Fruit fly (Drosophila melanogaster): ENCODE data around the gene SPE.
A peak's percentile ranks its signal among the peaks of the same experiment; 100 is the strongest.

The SPE gene

DNA sequence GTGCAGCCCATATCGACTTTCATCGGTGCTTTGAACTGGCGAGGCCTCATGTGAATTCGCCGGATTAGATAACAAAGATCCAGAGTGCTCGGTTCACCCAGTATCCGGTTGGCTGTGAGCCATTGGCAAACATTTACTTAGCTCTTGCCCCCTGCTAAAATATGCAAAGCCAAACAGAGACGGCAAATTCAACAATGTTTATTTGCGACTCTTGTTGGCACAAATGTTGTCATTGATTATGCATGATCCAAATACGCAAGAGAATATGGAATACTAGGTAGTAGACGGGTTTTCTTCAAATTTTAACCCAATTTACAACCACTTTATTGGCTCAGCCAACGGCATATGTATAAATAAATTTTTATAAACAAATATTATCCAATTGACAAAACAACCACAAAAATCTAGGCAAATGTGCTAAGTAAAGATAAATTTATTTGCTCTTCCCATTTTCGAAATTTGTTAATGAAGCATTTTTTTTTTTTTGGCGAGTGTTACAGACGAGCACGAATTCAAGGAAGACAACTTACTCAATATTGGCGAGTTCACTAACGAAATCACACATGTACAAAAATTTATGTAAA lies 33.4 kb upstream of the SPE start (continued):
- TF ChIP-seq CG7368 (GFP tag; optimal IDR thresholded peaks at IDR 0.05) (peak; percentile 26), CG3032 (tag; optimal IDR thresholded peaks at IDR 0.05) (no peak), fd85E (GFP tag; optimal IDR thresholded peaks at IDR 0.05) (no peak), CG31627 (GFP tag; optimal IDR thresholded peaks at IDR 0.05) (no peak), fd59A (GFP tag; optimal IDR thresholded peaks at IDR 0.05) (no peak), lz (GFP tag; optimal IDR thresholded peaks at IDR 0.05) (no peak), CG34406 (GFP tag; optimal IDR thresholded peaks at IDR 0.05) (peak; percentile 14), eg (GFP tag; IDR thresholded peaks at IDR 0.05) (no peak), esn (GFP tag; optimal IDR thresholded peaks at IDR 0.05) (peak; percentile 44), OdsH (GFP tag; optimal IDR thresholded peaks at IDR 0.05) (no peak), CG4318 (GFP tag; optimal IDR thresholded peaks at IDR 0.05) (no peak), ss (GFP tag; optimal IDR thresholded peaks at IDR 0.05) (no peak), CG3919 (GFP tag; optimal IDR thresholded peaks at IDR 0.05) (peak; percentile 39), CG8319 (GFP tag; optimal IDR thresholded peaks at IDR 0.05) (no peak), Ets21C (GFP tag; optimal IDR thresholded peaks at IDR 0.05) (no peak), vri (GFP tag; optimal IDR thresholded peaks at IDR 0.05) (peak; percentile 90), CG6792 (GFP tag; optimal IDR thresholded peaks at IDR 0.05) (peak; percentile 30), pdm3 (GFP tag; optimal IDR thresholded peaks at IDR 0.05) (no peak), CG11294 (GFP tag; IDR thresholded peaks at IDR 0.05) (no peak), CG16779 (tag; optimal IDR thresholded peaks at IDR 0.05) (no peak), Gug (GFP tag; IDR thresholded peaks at IDR 0.05) (no peak), topi (GFP tag; optimal IDR thresholded peaks at IDR 0.05) (peak; percentile 13), CG10631 (GFP tag; optimal IDR thresholded peaks at IDR 0.05) (no peak), salr (GFP tag; optimal IDR thresholded peaks at IDR 0.05) (no peak), CG6854 (GFP tag; optimal IDR thresholded peaks at IDR 0.05) (no peak), spab (GFP tag; optimal IDR thresholded peaks at IDR 0.05) (no peak), acj6 (GFP tag; optimal IDR thresholded peaks at IDR 0.05) (no peak), Eip93F (GFP tag; optimal IDR thresholded peaks at IDR 0.05) (no peak), CG9139 (GFP tag; optimal IDR thresholded peaks at IDR 0.05) (no peak), Hr38 (GFP tag; optimal IDR thresholded peaks at IDR 0.05) (no peak), CG10669 (GFP tag; optimal IDR thresholded peaks at IDR 0.05) (no peak), CG11762 (GFP tag; optimal IDR thresholded peaks at IDR 0.05; ENCODE audit: insufficient read depth) (no peak), CG6276 (GFP tag; optimal IDR thresholded peaks at IDR 0.05) (no peak), cyc (GFP tag; optimal IDR thresholded peaks at IDR 0.05) (no peak), CG32006 (GFP tag; optimal IDR thresholded peaks at IDR 0.05) (no peak)

DNA sequence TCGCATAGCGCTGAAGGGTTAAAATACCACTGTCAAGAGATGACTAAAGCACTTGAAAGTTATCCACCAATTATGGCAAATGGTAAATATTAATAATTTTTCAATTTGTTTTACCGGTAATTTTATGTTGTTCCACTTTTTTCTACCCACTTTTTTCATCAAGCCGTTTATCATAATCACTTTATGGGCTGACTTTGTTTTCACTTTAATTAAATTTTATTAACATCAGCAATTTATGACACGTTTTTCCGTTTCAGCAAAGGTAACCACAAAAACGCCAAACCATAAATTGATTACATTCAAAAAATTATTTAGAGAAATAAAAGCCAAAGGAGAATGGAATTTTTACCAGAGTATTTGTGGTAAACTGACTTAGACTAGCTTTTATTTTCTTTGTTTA lies 30.6 kb upstream of the SPE start:
- no peak for TF ChIP-seq Lpt (GFP tag; optimal IDR thresholded peaks at IDR 0.05)
- TF ChIP-seq CG3919 (GFP tag; optimal IDR thresholded peaks at IDR 0.05): no peak
- no peak for TF ChIP-seq CG6792 (GFP tag; optimal IDR thresholded peaks at IDR 0.05)
- TF ChIP-seq CG15336 (GFP tag; IDR thresholded peaks at IDR 0.05): no peak
- peak; percentile 40 for TF ChIP-seq Eip78C (GFP tag)
- no peak for TF ChIP-seq lz (GFP tag; optimal IDR thresholded peaks at IDR 0.05)
- TF ChIP-seq Hr38 (GFP tag; optimal IDR thresholded peaks at IDR 0.05): no peak
- TF ChIP-seq ss (GFP tag; optimal IDR thresholded peaks at IDR 0.05): no peak
- no peak for TF ChIP-seq CG4318 (GFP tag; optimal IDR thresholded peaks at IDR 0.05)
- TF ChIP-seq OdsH (GFP tag; optimal IDR thresholded peaks at IDR 0.05): no peak
- peak; percentile 26 for TF ChIP-seq Met (GFP tag; optimal IDR thresholded peaks at IDR 0.05)
- no peak for TF ChIP-seq Sox14 (GFP tag; optimal IDR thresholded peaks at IDR 0.05)

Data from whole organism, prepupa.